Worm (Caenorhabditis elegans) whole organism, late embryonic: ENCODE data around the gene R12B2.3.

Experiments
- C08G9.2 ChIP-seq: sonication (generic microtip); optimal IDR thresholded peaks from 2 replicates; lab custom pipeline; 2016; ENCODE audit warnings: mild to moderate bottlenecking, missing genetic modification characterization, moderate library complexity, missing compliant biosample characterization
- C38D4.7 ChIP-seq: fragments of 200-800 bp; sonication (Bioruptor generic); optimal IDR thresholded peaks from 2 replicates; lab custom pipeline; 2018; ENCODE audit warnings: mild to moderate bottlenecking, missing genetic modification characterization, moderate library complexity, missing compliant biosample characterization
- F13H6.1 ChIP-seq: sonication (generic microtip); optimal IDR thresholded peaks from 2 replicates; lab custom pipeline; 2016; ENCODE audit warnings: missing genetic modification characterization, missing compliant biosample characterization
- ceh-2 ChIP-seq: sonication (generic microtip); optimal IDR thresholded peaks from 2 replicates; lab custom pipeline; 2016; ENCODE audit warnings: missing genotype, missing genetic modification characterization, missing compliant biosample characterization
- ceh-31 ChIP-seq: sonication (generic microtip); optimal IDR thresholded peaks from 2 replicates; lab custom pipeline; 2016; ENCODE audit warnings: missing genetic modification characterization, missing compliant biosample characterization
- ceh-9 ChIP-seq: sonication (generic microtip); optimal IDR thresholded peaks from 2 replicates; lab custom pipeline; 2016; ENCODE audit warnings: mild to moderate bottlenecking, missing genetic modification characterization, inconsistent platforms, missing compliant biosample characterization
- che-1 ChIP-seq: sonication (generic microtip); optimal IDR thresholded peaks from 2 replicates; lab custom pipeline; 2016; ENCODE audit warnings: mild to moderate bottlenecking, missing genetic modification characterization, missing compliant biosample characterization
- eyg-1 ChIP-seq: sonication (generic microtip); optimal IDR thresholded peaks from 2 replicates; lab custom pipeline; 2016; ENCODE audit warnings: missing genotype, missing genetic modification characterization, missing compliant biosample characterization
- fax-1 ChIP-seq: sonication (generic microtip); optimal IDR thresholded peaks from 2 replicates; lab custom pipeline; 2016; ENCODE audit warnings: missing genotype, missing genetic modification characterization, missing compliant biosample characterization
- hlh-15 ChIP-seq: sonication (generic microtip); optimal IDR thresholded peaks from 2 replicates; lab custom pipeline; 2016; ENCODE audit warnings: missing genetic modification characterization, missing compliant biosample characterization
- hlh-8 ChIP-seq: sonication (generic microtip); optimal IDR thresholded peaks from 2 replicates; lab custom pipeline; 2016; ENCODE audit warnings: missing genotype, missing genetic modification characterization, missing compliant biosample characterization
- lim-6 ChIP-seq: sonication (generic microtip); optimal IDR thresholded peaks from 2 replicates; lab custom pipeline; 2016; ENCODE audit warnings: missing genetic modification characterization, missing compliant biosample characterization
- pag-3 ChIP-seq: sonication (generic microtip); optimal IDR thresholded peaks from 2 replicates; lab custom pipeline; 2016; ENCODE audit warnings: missing compliant biosample characterization, missing genetic modification characterization, borderline replicate concordance
- pat-9 ChIP-seq: fragments of 200-800 bp; sonication (Bioruptor generic); optimal IDR thresholded peaks from 2 replicates; lab custom pipeline; 2018; ENCODE audit warnings: mild to moderate bottlenecking, missing genetic modification characterization, moderate library complexity, missing compliant biosample characterization
- pros-1 ChIP-seq: fragments of 150-350 bp; optimal IDR thresholded peaks from 2 replicates; lab custom pipeline; 2014; ENCODE audit warnings: missing biosample characterization, missing genetic modification reagents, missing genetic modification characterization
- sdc-2 ChIP-seq: sonication (generic microtip); optimal IDR thresholded peaks from 2 replicates; lab custom pipeline; 2016; ENCODE audit warnings: missing genotype, missing genetic modification characterization, missing compliant biosample characterization
- sox-2 ChIP-seq: fragments of 200-800 bp; sonication (Bioruptor generic); IDR thresholded peaks from 2 replicates; pipeline ENCODE4 v1.3.6; 2022; ENCODE audit warnings: missing genetic modification reagents, missing genetic modification characterization, missing compliant biosample characterization
- sox-4 ChIP-seq: sonication (generic microtip); optimal IDR thresholded peaks from 2 replicates; lab custom pipeline; 2017; ENCODE audit warnings: mild to moderate bottlenecking, missing genetic modification characterization, inconsistent platforms, missing compliant biosample characterization
- syd-9 ChIP-seq: sonication (generic microtip); optimal IDR thresholded peaks from 2 replicates; lab custom pipeline; 2016; ENCODE audit warnings: mild to moderate bottlenecking, missing genetic modification characterization, moderate library complexity, missing compliant biosample characterization
- unc-55 ChIP-seq: sonication (generic microtip); optimal IDR thresholded peaks from 2 replicates; lab custom pipeline; 2017; ENCODE audit warnings: missing biosample characterization, missing genetic modification reagents, missing genetic modification characterization
- unc-86 ChIP-seq: sonication (generic microtip); optimal IDR thresholded peaks from 2 replicates; lab custom pipeline; 2016; ENCODE audit warnings: missing genetic modification characterization, missing compliant biosample characterization

R12B2.3 gene

ce11 chrIII:5855637-5856179 lies 50.3 kb downstream of the R12B2.3 start, which contains the start of the genes cct-6 and alh-9 (continued):
- TF ChIP-seq sdc-2 (no peak), C38D4.7 (GFP tag; lab: Kevin White, UChicago) (no peak), pros-1 (tag; lab: Kevin White, UChicago) (no peak), lim-6 (no peak), ceh-9 (no peak), syd-9 (tag; lab: Kevin White, UChicago) (no peak), sox-2 (GFP tag; lab: Robert Waterston, UW) (no peak), pat-9 (tag; lab: Kevin White, UChicago) (no peak), che-1 (tag; lab: Kevin White, UChicago) (no peak), unc-86 (peak; percentile 26), ceh-2 (tag; lab: Kevin White, UChicago) (no peak), ceh-31 (peak; percentile 59), F13H6.1 (tag; lab: Kevin White, UChicago) (no peak), sox-4 (tag; lab: Kevin White, UChicago) (no peak), hlh-15 (tag; lab: Kevin White, UChicago) (no peak), hlh-8 (tag; lab: Kevin White, UChicago) (no peak), C08G9.2 (tag; lab: Kevin White, UChicago) (no peak), fax-1 (tag; lab: Kevin White, UChicago) (no peak), eyg-1 (tag; lab: Kevin White, UChicago) (no peak), pag-3 (tag; lab: Kevin White, UChicago) (no peak), unc-55 (GFP tag; lab: Kevin White, UChicago) (peak; percentile 56)
